Fruit fly (Drosophila melanogaster) whole organism, embryonic: Measurements from ENCODE around the gene Trm7-34.

Experiments
- Adf1 ChIP-seq: fragments of 200-800 bp; sonication (Bioruptor generic); IDR thresholded peaks from 2 replicates; pipeline ENCODE4 v1.3.6; 2022; ENCODE audit warnings: missing biosample characterization, missing genetic modification characterization
- Aef1 ChIP-seq: fragments of 200-800 bp; sonication (Bioruptor generic); IDR thresholded peaks from 3 replicates; pipeline ENCODE4 v1.3.6; 2022; ENCODE audit warnings: missing biosample characterization, missing genetic modification characterization
- Atf-2 ChIP-seq: fragments of 200-800 bp; sonication (Bioruptor generic); optimal IDR thresholded peaks from 2 replicates; lab custom pipeline; 2016; ENCODE audit warnings: missing biosample characterization, missing genetic modification characterization
- B-H2 ChIP-seq: fragments of 200-800 bp; sonication (Bioruptor generic); optimal IDR thresholded peaks from 2 replicates; lab custom pipeline; 2018; ENCODE audit warnings: missing biosample characterization, mild to moderate bottlenecking, missing genetic modification characterization
- CG10543 ChIP-seq: fragments of 200-800 bp; sonication (Bioruptor generic); optimal IDR thresholded peaks from 3 replicates; lab custom pipeline; 2017; ENCODE audit warnings: missing biosample characterization, mild to moderate bottlenecking, missing genetic modification characterization, moderate library complexity
- CG12299 ChIP-seq: fragments of 200-800 bp; sonication (Bioruptor generic); optimal IDR thresholded peaks from 2 replicates; lab custom pipeline; 2018; ENCODE audit warnings: missing biosample characterization, mild to moderate bottlenecking, missing genetic modification characterization
- CG14050 ChIP-seq: fragments of 200-800 bp; sonication (Bioruptor generic); IDR thresholded peaks from 3 replicates; pipeline ENCODE4 v1.3.6; 2022; ENCODE audit warnings: missing biosample characterization, missing genetic modification characterization
- CG14441 ChIP-seq: fragments of 200-800 bp; sonication (Bioruptor generic); IDR thresholded peaks from 2 replicates; pipeline ENCODE4 v1.3.6; 2022; ENCODE audit warnings: missing biosample characterization, missing genetic modification characterization
- CG16779 ChIP-seq: fragments of 200-800 bp; sonication (Bioruptor generic); IDR thresholded peaks from 2 replicates; pipeline ENCODE4 v1.3.6; 2022; ENCODE audit warnings: missing biosample characterization, missing genetic modification characterization
- CG16813 ChIP-seq: fragments of 200-800 bp; sonication (Bioruptor generic); IDR thresholded peaks from 3 replicates; pipeline ENCODE4 v1.3.6; 2022; ENCODE audit warnings: missing biosample characterization, missing genetic modification characterization; ENCODE audit not compliant: partially characterized antibody
- CG17912 ChIP-seq: fragments of 200-800 bp; sonication (Bioruptor generic); optimal IDR thresholded peaks from 2 replicates; lab custom pipeline; 2018; ENCODE audit warnings: missing biosample characterization, mild to moderate bottlenecking, missing genetic modification characterization
- CG34224 ChIP-seq: fragments of 200-800 bp; sonication (Bioruptor generic); IDR thresholded peaks from 3 replicates; pipeline ENCODE4 v1.3.6; 2022; ENCODE audit warnings: missing biosample characterization, missing genetic modification characterization; ENCODE audit not compliant: partially characterized antibody
- CG6765 ChIP-seq: fragments of 200-800 bp; sonication (Bioruptor generic); optimal IDR thresholded peaks from 3 replicates; lab custom pipeline; 2017; ENCODE audit warnings: missing biosample characterization, mild to moderate bottlenecking, missing genetic modification characterization
- CG6813 ChIP-seq: fragments of 200-800 bp; sonication (Bioruptor generic); optimal IDR thresholded peaks from 2 replicates; lab custom pipeline; 2017; ENCODE audit warnings: missing biosample characterization, missing genetic modification characterization, mild to moderate bottlenecking, moderate library complexity, missing genetic modification reagents
- CG7372 ChIP-seq: fragments of 200-800 bp; sonication (Bioruptor generic); IDR thresholded peaks from 2 replicates; pipeline ENCODE4 v1.3.6; 2022; ENCODE audit warnings: missing biosample characterization, missing genetic modification characterization
- CG7745 ChIP-seq: fragments of 200-800 bp; sonication (Bioruptor generic); optimal IDR thresholded peaks from 2 replicates; lab custom pipeline; 2018; ENCODE audit warnings: missing biosample characterization, mild to moderate bottlenecking, missing genetic modification characterization, moderate library complexity
- CG9437 ChIP-seq: fragments of 200-800 bp; sonication (Bioruptor generic); optimal IDR thresholded peaks from 2 replicates; lab custom pipeline; 2018; ENCODE audit warnings: missing biosample characterization, mild to moderate bottlenecking, missing genetic modification characterization
- CTCF ChIP-seq: fragments of 200-800 bp; sonication (Bioruptor generic); optimal IDR thresholded peaks from 2 replicates; lab custom pipeline; 2017; ENCODE audit warnings: missing biosample characterization, mild to moderate bottlenecking, missing genetic modification characterization, moderate library complexity
- Doc3 ChIP-seq: fragments of 200-800 bp; sonication (Bioruptor generic); IDR thresholded peaks from 3 replicates; pipeline ENCODE4 v1.3.6; 2022; ENCODE audit warnings: missing biosample characterization, missing genetic modification characterization; ENCODE audit not compliant: partially characterized antibody
- Dp ChIP-seq: fragments of 200-800 bp; sonication (Bioruptor generic); optimal IDR thresholded peaks from 2 replicates; lab custom pipeline; 2018; ENCODE audit warnings: missing biosample characterization, mild to moderate bottlenecking, missing genetic modification characterization, moderate library complexity
- Dref ChIP-seq: fragments of 200-800 bp; sonication (Bioruptor generic); IDR thresholded peaks from 2 replicates; pipeline ENCODE4 v1.3.6; 2022; ENCODE audit warnings: missing biosample characterization, missing genetic modification characterization
- E2f2 ChIP-seq: fragments of 200-800 bp; sonication (Bioruptor generic); IDR thresholded peaks from 2 replicates; pipeline ENCODE4 v1.3.6; 2022; ENCODE audit warnings: missing biosample characterization, missing genetic modification characterization
- Elba2 ChIP-seq: fragments of 200-800 bp; sonication (Bioruptor generic); optimal IDR thresholded peaks from 3 replicates; lab custom pipeline; 2016; ENCODE audit warnings: missing biosample characterization, missing genetic modification characterization
- HmgD ChIP-seq: fragments of 200-800 bp; sonication (Bioruptor generic); optimal IDR thresholded peaks from 3 replicates; lab custom pipeline; 2016; ENCODE audit warnings: missing biosample characterization, missing genetic modification characterization
- Hmr ChIP-seq: fragments of 200-800 bp; sonication (Bioruptor generic); optimal IDR thresholded peaks from 3 replicates; lab custom pipeline; 2017; ENCODE audit warnings: mild to moderate bottlenecking, missing biosample characterization, missing genetic modification reagents, missing genetic modification characterization
- Mad ChIP-seq: fragments of 200-800 bp; sonication (Bioruptor generic); optimal IDR thresholded peaks from 2 replicates; lab custom pipeline; 2016; ENCODE audit warnings: missing biosample characterization, missing genetic modification characterization
- Med ChIP-seq: fragments of 200-800 bp; sonication (Bioruptor generic); peaks from one replicate; lab custom pipeline; 2016; ENCODE audit warnings: missing biosample characterization, missing genetic modification characterization, mild to moderate bottlenecking, inconsistent platforms, moderate library complexity
- Mes4 ChIP-seq: fragments of 200-800 bp; sonication (Bioruptor generic); optimal IDR thresholded peaks from 2 replicates; lab custom pipeline; 2016; ENCODE audit warnings: missing biosample characterization, missing genetic modification characterization
- Myb ChIP-seq: fragments of 200-800 bp; sonication (Bioruptor generic); optimal IDR thresholded peaks from 2 replicates; lab custom pipeline; 2016; ENCODE audit warnings: missing biosample characterization, missing genetic modification characterization
- PHDP ChIP-seq: fragments of 200-800 bp; sonication (Bioruptor generic); optimal IDR thresholded peaks from 3 replicates; lab custom pipeline; 2018; ENCODE audit warnings: missing biosample characterization, mild to moderate bottlenecking, missing genetic modification characterization, moderate library complexity
- Spps ChIP-seq: fragments of 200-800 bp; sonication (Bioruptor generic); optimal IDR thresholded peaks from 2 replicates; lab custom pipeline; 2018; ENCODE audit warnings: missing biosample characterization, mild to moderate bottlenecking, missing genetic modification characterization
- Xrp1 ChIP-seq: fragments of 200-800 bp; sonication (Bioruptor generic); IDR thresholded peaks from 2 replicates; pipeline ENCODE4 v1.3.6; 2022; ENCODE audit warnings: missing biosample characterization, missing genetic modification characterization
- amos ChIP-seq: fragments of 200-800 bp; sonication (Bioruptor generic); IDR thresholded peaks from 2 replicates; pipeline ENCODE4 v1.3.6; 2022; ENCODE audit warnings: missing biosample characterization, missing genetic modification characterization; ENCODE audit not compliant: partially characterized antibody
- ato ChIP-seq: fragments of 200-800 bp; sonication (Bioruptor generic); IDR thresholded peaks from 2 replicates; pipeline ENCODE4 v1.3.6; 2022; ENCODE audit warnings: missing biosample characterization, missing genetic modification characterization; ENCODE audit not compliant: partially characterized antibody
- croc ChIP-seq: fragments of 200-800 bp; sonication (Bioruptor generic); conservative IDR thresholded peaks from 3 replicates; pipeline ENCODE4 v1.3.6; 2022; ENCODE audit warnings: missing biosample characterization, missing genetic modification characterization
- dysf ChIP-seq: fragments of 200-800 bp; sonication (Bioruptor generic); IDR thresholded peaks from 3 replicates; pipeline ENCODE4 v1.3.6; 2022; ENCODE audit warnings: missing biosample characterization, missing genetic modification characterization
- exex ChIP-seq: fragments of 200-800 bp; sonication (Bioruptor generic); optimal IDR thresholded peaks from 4 replicates; lab custom pipeline; 2018; ENCODE audit warnings: missing biosample characterization, mild to moderate bottlenecking, missing genetic modification characterization, moderate library complexity
- fru ChIP-seq: fragments of >200 bp; optimal IDR thresholded peaks from 2 replicates; lab custom pipeline; 2017
- gem ChIP-seq: fragments of 200-800 bp; sonication (Bioruptor generic); optimal IDR thresholded peaks from 2 replicates; lab custom pipeline; 2019; ENCODE audit warnings: missing biosample characterization, mild to moderate bottlenecking, missing genetic modification characterization, moderate library complexity
- ham ChIP-seq: fragments of 200-800 bp; sonication (Bioruptor generic); IDR thresholded peaks from 2 replicates; pipeline ENCODE4 v1.3.6; 2022; ENCODE audit warnings: missing biosample characterization, missing genetic modification characterization
- kah ChIP-seq: fragments of 200-800 bp; sonication (Bioruptor generic); optimal IDR thresholded peaks from 2 replicates; lab custom pipeline; 2018; ENCODE audit warnings: missing biosample characterization, mild to moderate bottlenecking, missing genetic modification characterization
- pfk ChIP-seq: fragments of 200-800 bp; sonication (Bioruptor generic); optimal IDR thresholded peaks from 2 replicates; lab custom pipeline; 2018; ENCODE audit warnings: missing biosample characterization, mild to moderate bottlenecking, missing genetic modification characterization, moderate library complexity
- phol ChIP-seq: fragments of 200-800 bp; sonication (Bioruptor generic); optimal IDR thresholded peaks from 3 replicates; lab custom pipeline; 2018; ENCODE audit warnings: missing biosample characterization, mild to moderate bottlenecking, missing genetic modification characterization, moderate library complexity
- pzg ChIP-seq: fragments of 200-800 bp; sonication (Bioruptor generic); optimal IDR thresholded peaks from 3 replicates; lab custom pipeline; 2018; ENCODE audit warnings: missing biosample characterization, mild to moderate bottlenecking, missing genetic modification characterization, moderate library complexity
- ro ChIP-seq: fragments of 200-800 bp; sonication (Bioruptor generic); IDR thresholded peaks from 2 replicates; pipeline ENCODE4 v1.3.6; 2022; ENCODE audit warnings: missing biosample characterization, missing genetic modification characterization
- slbo ChIP-seq: fragments of 200-800 bp; sonication (Bioruptor generic); IDR thresholded peaks from 2 replicates; pipeline ENCODE4 v1.3.6; 2022; ENCODE audit warnings: missing biosample characterization, missing genetic modification characterization
- slp2 ChIP-seq: fragments of 200-800 bp; sonication (Bioruptor generic); optimal IDR thresholded peaks from 2 replicates; lab custom pipeline; 2016; ENCODE audit warnings: missing biosample characterization, missing genetic modification characterization
- sug ChIP-seq: fragments of 200-800 bp; optimal IDR thresholded peaks from 2 replicates; lab custom pipeline; 2019; ENCODE audit warnings: missing biosample characterization, mild to moderate bottlenecking, missing genetic modification characterization, moderate library complexity
- tx ChIP-seq: fragments of 200-800 bp; sonication (Bioruptor generic); optimal IDR thresholded peaks from 2 replicates; lab custom pipeline; 2016; ENCODE audit warnings: missing biosample characterization, missing genetic modification characterization
- zen ChIP-seq: fragments of 200-800 bp; sonication (Bioruptor generic); optimal IDR thresholded peaks from 3 replicates; lab custom pipeline; 2018; ENCODE audit warnings: missing biosample characterization, mild to moderate bottlenecking, missing genetic modification characterization, moderate library complexity

Trm7-34 gene

dm6 chr3R:21180391-21180796 is 46.7 kb upstream of the Trm7-34 start (continued):
- TF ChIP-seq Doc3, result no peak
- TF ChIP-seq CG9437 (GFP tag; lab: Kevin White, UChicago), result no peak
- TF ChIP-seq Hmr (GFP tag; lab: Kevin White, UChicago), result peak; percentile 42
- TF ChIP-seq Aef1, result no peak
- TF ChIP-seq CG7372 (GFP tag; lab: Robert Waterston, UW), result peak; percentile 72
- no peak for TF ChIP-seq CG10543
- peak; percentile 44 for TF ChIP-seq gem (tag; lab: Kevin White, UChicago)
- TF ChIP-seq CG16779, result peak; percentile 45; the same call in 1 of the 2 replicates
- no peak for TF ChIP-seq phol (tag; lab: Kevin White, UChicago)
- TF ChIP-seq kah (GFP tag; lab: Kevin White, UChicago), result peak; percentile 9
- TF ChIP-seq Atf-2 (GFP tag; lab: Kevin White, UChicago), result no peak
- no peak for TF ChIP-seq tx
- no peak for TF ChIP-seq ham (GFP tag; lab: Robert Waterston, UW)
- TF ChIP-seq CG6765 (GFP tag; lab: Kevin White, UChicago), result peak; percentile 8
- TF ChIP-seq CG17912 (GFP tag; lab: Kevin White, UChicago), result no peak
- TF ChIP-seq slbo (GFP tag; lab: Robert Waterston, UW), result 0 out of 2 replicates have a peak, but pooled peaks have one; percentile 10

dm6 chr3R:21179592-21180390 is 46.1 kb upstream of the Trm7-34 start:
- no peak for TF ChIP-seq pfk (GFP tag; lab: Kevin White, UChicago)
- peak; percentile 76 for TF ChIP-seq pzg
- TF ChIP-seq B-H2, result no peak
- TF ChIP-seq Med (GFP tag; lab: Kevin White, UChicago), result peak; percentile 89
- TF ChIP-seq croc (GFP tag; lab: Robert Waterston, UW), result no peak
- TF ChIP-seq Dref (GFP tag; lab: Robert Waterston, UW), result peak; percentile 80
- TF ChIP-seq slp2 (GFP tag; lab: Kevin White, UChicago), result no peak
- peak; percentile 39 for TF ChIP-seq sug (tag; lab: Kevin White, UChicago)
- TF ChIP-seq Adf1 (GFP tag; lab: Robert Waterston, UW), result no peak
- no peak for TF ChIP-seq CG7745 (tag; lab: Kevin White, UChicago)
- TF ChIP-seq exex (tag; lab: Kevin White, UChicago), result peak; percentile 100
- peak; percentile 26; the same call in 1 of the 2 replicates for TF ChIP-seq ato (GFP tag; lab: Robert Waterston, UW)
- peak; percentile 97 for TF ChIP-seq CTCF (GFP tag; lab: Kevin White, UChicago)
- no peak for TF ChIP-seq Elba2
- no peak for TF ChIP-seq ro (GFP tag; lab: Robert Waterston, UW)
- no peak for TF ChIP-seq Spps
- no peak for TF ChIP-seq fru (lab: Kevin White, UChicago)
- TF ChIP-seq Mes4 (GFP tag; lab: Kevin White, UChicago), result no peak
- peak; percentile 1 for TF ChIP-seq zen (tag; lab: Kevin White, UChicago)
- TF ChIP-seq Xrp1, result peak; percentile 17; the same call in 1 of the 2 replicates
- TF ChIP-seq Myb (GFP tag; lab: Kevin White, UChicago), result no peak
- TF ChIP-seq amos, result peak; percentile 48; the same call in 1 of the 2 replicates
- no peak for TF ChIP-seq PHDP
- TF ChIP-seq CG14050 (GFP tag; lab: Robert Waterston, UW), result no peak
- TF ChIP-seq CG16813 (GFP tag; lab: Robert Waterston, UW), result peak; percentile 34
- peak; percentile 78 for TF ChIP-seq Dp (GFP tag; lab: Kevin White, UChicago)
- TF ChIP-seq HmgD (GFP tag; lab: Kevin White, UChicago), result no peak
- TF ChIP-seq CG12299 (tag; lab: Kevin White, UChicago), result no peak
- TF ChIP-seq CG14441 (GFP tag; lab: Robert Waterston, UW), result no peak
- TF ChIP-seq CG34224 (GFP tag; lab: Robert Waterston, UW), result no peak
- TF ChIP-seq E2f2 (GFP tag; lab: Robert Waterston, UW), result peak; percentile 88
- TF ChIP-seq CG6813 (GFP tag; lab: Kevin White, UChicago), result no peak
- no peak for TF ChIP-seq Mad (GFP tag; lab: Kevin White, UChicago)
- TF ChIP-seq Hmr (GFP tag; lab: Kevin White, UChicago), result no peak
- no peak for TF ChIP-seq dysf (GFP tag; lab: Robert Waterston, UW)
